Worm (Caenorhabditis elegans) whole organism, L4 larva: ENCODE measurements around the gene Y43F8B.22.

Experiments used
- Y75B8A.6 ChIP-seq: fragments of 200-800 bp; sonication (Bioruptor generic); IDR thresholded peaks from 2 replicates; pipeline ENCODE4 v1.3.6; 2022; ENCODE audit warnings: missing genetic modification reagents, missing genetic modification characterization, missing compliant biosample characterization
- dve-1 ChIP-seq: sonication (generic microtip); optimal IDR thresholded peaks from 2 replicates; lab custom pipeline; 2017; ENCODE audit warnings: antibody characterized with exemption, mild to moderate bottlenecking, missing genetic modification characterization, missing compliant biosample characterization; ENCODE audit not compliant: insufficient read depth
- nhr-11 ChIP-seq: fragments of 150-350 bp; optimal IDR thresholded peaks from 2 replicates; lab custom pipeline; 2014; ENCODE audit warnings: missing biosample characterization, missing genetic modification characterization
- nhr-237 ChIP-seq: sonication (generic microtip); optimal IDR thresholded peaks from 2 replicates; lab custom pipeline; 2017; ENCODE audit warnings: missing biosample characterization, missing genetic modification characterization
- unc-39 ChIP-seq: sonication (generic microtip); optimal IDR thresholded peaks from 2 replicates; lab custom pipeline; 2017; ENCODE audit warnings: missing biosample characterization, missing genetic modification characterization
- zag-1 ChIP-seq: fragments of 150-350 bp; optimal IDR thresholded peaks from 2 replicates; lab custom pipeline; 2014; ENCODE audit warnings: missing biosample characterization, missing genetic modification characterization

DNA sequence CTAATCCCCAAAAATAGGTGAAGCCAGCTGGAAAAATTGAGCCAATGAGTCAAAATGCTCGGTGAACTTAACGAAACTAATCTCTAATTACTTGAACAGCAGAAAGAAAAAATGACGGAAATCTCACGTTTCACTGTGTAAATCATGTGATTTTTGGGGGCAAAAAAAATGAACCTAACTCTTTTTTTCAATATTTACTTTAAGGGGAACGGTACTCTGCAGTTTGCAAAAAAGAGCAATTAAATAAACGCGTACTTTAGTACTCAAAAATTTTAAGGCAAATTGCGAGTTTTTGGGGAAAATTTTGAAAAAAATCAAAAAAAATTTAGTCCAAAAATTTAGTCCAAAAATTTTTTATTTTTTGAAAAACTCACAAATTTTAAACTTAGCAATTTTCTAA lies 48.4 kb downstream of the Y43F8B.22 start:
- no peak for TF ChIP-seq dve-1 (tag; lab: Kevin White, UChicago)
- TF ChIP-seq nhr-237 (tag; lab: Kevin White, UChicago): no peak
- TF ChIP-seq zag-1: no peak
- TF ChIP-seq Y75B8A.6: no peak
- no peak for TF ChIP-seq unc-39
- no peak for TF ChIP-seq nhr-11 (tag; lab: Kevin White, UChicago)
